Worm (Caenorhabditis elegans) whole organism, midembryonic: ENCODE measurements around the gene Y37E11AM.4.

ENCODE experiments used
- T22C8.4 ChIP-seq: fragments of 200-800 bp; sonication (Bioruptor generic); IDR thresholded peaks from 2 replicates; pipeline ENCODE4 v1.3.6; 2022; ENCODE audit warnings: missing genetic modification characterization, missing compliant biosample characterization
- cog-1 ChIP-seq: sonication (generic microtip); optimal IDR thresholded peaks from 2 replicates; lab custom pipeline; 2016; ENCODE audit warnings: missing genetic modification characterization, missing compliant biosample characterization
- klf-2 ChIP-seq: fragments of 200-800 bp; sonication (Bioruptor generic); conservative IDR thresholded peaks from 2 replicates; pipeline ENCODE4 v1.3.6; 2022; ENCODE audit warnings: missing genetic modification reagents, missing genetic modification characterization, missing compliant biosample characterization
- med-1 ChIP-seq: sonication (generic microtip); optimal IDR thresholded peaks from 2 replicates; lab custom pipeline; 2017; ENCODE audit warnings: missing genetic modification characterization, mild to moderate bottlenecking, missing compliant biosample characterization, antibody characterized with exemption, missing genetic modification reagents; ENCODE audit not compliant: insufficient read depth
- ref-1 ChIP-seq: fragments of 200-800 bp; sonication (Bioruptor generic); conservative IDR thresholded peaks from 2 replicates; pipeline ENCODE4 v1.3.6; 2022; ENCODE audit warnings: missing genetic modification reagents, missing genetic modification characterization, missing compliant biosample characterization
- tab-1 ChIP-seq: fragments of 200-800 bp; sonication (Bioruptor generic); IDR thresholded peaks from 2 replicates; pipeline ENCODE4 v1.3.6; 2022; ENCODE audit warnings: missing genetic modification characterization, missing compliant biosample characterization
- ztf-23 ChIP-seq: fragments of 200-800 bp; sonication (Bioruptor generic); IDR thresholded peaks from 2 replicates; pipeline ENCODE4 v1.3.6; 2022; ENCODE audit warnings: missing genetic modification reagents, missing genetic modification characterization, missing compliant biosample characterization
- ztf-29 ChIP-seq: fragments of 200-800 bp; sonication (Bioruptor generic); IDR thresholded peaks from 2 replicates; pipeline ENCODE4 v1.3.6; 2022; ENCODE audit warnings: missing genetic modification reagents, missing genetic modification characterization, missing compliant biosample characterization

DNA sequence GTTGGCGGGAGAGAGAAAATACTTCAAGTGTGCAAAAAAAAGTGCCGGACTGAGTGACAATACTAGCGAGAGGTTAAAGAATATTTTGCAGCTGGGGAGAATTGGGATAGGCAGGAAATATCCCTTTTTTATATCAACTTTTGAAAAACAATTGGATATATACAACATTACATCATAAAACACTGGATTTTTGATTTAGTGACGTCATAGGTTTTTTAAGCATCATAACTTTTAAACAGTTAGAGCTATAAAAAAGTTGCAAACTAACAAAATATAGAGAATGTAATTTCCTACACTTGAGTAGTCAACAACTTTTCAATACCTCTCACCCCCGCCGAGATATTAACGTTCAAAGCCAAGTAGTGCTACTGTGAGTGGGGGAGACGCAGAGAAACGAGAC, 11.9 kb downstream of the Y37E11AM.4 start:
- no peak for TF ChIP-seq T22C8.4 (GFP tag; lab: Robert Waterston, UW)
- TF ChIP-seq klf-2 (GFP tag; lab: Robert Waterston, UW) = no peak
- TF ChIP-seq ztf-23 (GFP tag; lab: Robert Waterston, UW) = no peak
- no peak for TF ChIP-seq cog-1
- TF ChIP-seq tab-1 (GFP tag; lab: Robert Waterston, UW) = no peak
- TF ChIP-seq ref-1 (GFP tag; lab: Robert Waterston, UW) = no peak
- no peak for TF ChIP-seq med-1
- no peak for TF ChIP-seq ztf-29 (GFP tag; lab: Robert Waterston, UW)
